Fruit fly (Drosophila melanogaster) whole organism, adult: ENCODE measurements around the gene Gba1b.

Source experiments
- CG12768 ChIP-seq: fragments of 200-800 bp; sonication (Bioruptor generic); optimal IDR thresholded peaks from 2 replicates; lab custom pipeline; 2017; ENCODE audit warnings: missing biosample characterization, missing genetic modification characterization, mild to moderate bottlenecking, moderate library complexity, missing genetic modification reagents
- CG33017 ChIP-seq: fragments of 200-800 bp; sonication (Bioruptor generic); optimal IDR thresholded peaks from 2 replicates; lab custom pipeline; 2018; ENCODE audit warnings: missing biosample characterization, mild to moderate bottlenecking, missing genetic modification characterization, moderate library complexity
- Mnt ChIP-seq: fragments of 200-800 bp; sonication (Bioruptor generic); optimal IDR thresholded peaks from 2 replicates; lab custom pipeline; 2016; ENCODE audit warnings: missing biosample characterization, mild to moderate bottlenecking, missing genetic modification characterization
- pad ChIP-seq: fragments of 200-800 bp; sonication (Bioruptor generic); optimal IDR thresholded peaks from 3 replicates; lab custom pipeline; 2017; ENCODE audit warnings: missing biosample characterization, missing genetic modification characterization, mild to moderate bottlenecking, moderate library complexity, missing genetic modification reagents
- tj ChIP-seq: fragments of 200-800 bp; sonication (Bioruptor generic); optimal IDR thresholded peaks from 3 replicates; lab custom pipeline; 2017; ENCODE audit warnings: missing biosample characterization, mild to moderate bottlenecking, missing genetic modification characterization, moderate library complexity

dm6 chr3R:23694579-23695033 lies 10.0 kb upstream of the Gba1b start, which contains the start of gene CG10254:
- TF ChIP-seq CG33017 (tag; lab: Kevin White, UChicago) (no peak), pad (GFP tag; lab: Kevin White, UChicago) (no peak), tj (GFP tag; lab: Kevin White, UChicago) (no peak), Mnt (GFP tag; lab: Kevin White, UChicago) (no peak), CG12768 (no peak)
